Fruit fly (Drosophila melanogaster) whole organism, embryonic: Measurements from ENCODE around the gene mdu.
A peak's percentile ranks its signal among the peaks of the same experiment; 100 is the strongest.

Source experiments
- Aef1 ChIP-seq: fragments of 200-800 bp; sonication (Bioruptor generic); IDR thresholded peaks from 3 replicates; pipeline ENCODE4 v1.3.6; 2022; ENCODE audit warnings: missing biosample characterization, missing genetic modification characterization
- Asciz ChIP-seq: fragments of 200-800 bp; sonication (Bioruptor generic); optimal IDR thresholded peaks from 2 replicates; lab custom pipeline; 2017; ENCODE audit warnings: missing biosample characterization, mild to moderate bottlenecking, missing genetic modification characterization, missing genetic modification reagents
- Atf6 ChIP-seq: fragments of 200-800 bp; sonication (Bioruptor generic); IDR thresholded peaks from 2 replicates; pipeline ENCODE4 v1.3.6; 2022; ENCODE audit warnings: missing biosample characterization, missing genetic modification characterization
- CG10147 ChIP-seq: fragments of 200-800 bp; sonication (Bioruptor generic); optimal IDR thresholded peaks from 2 replicates; lab custom pipeline; 2019; ENCODE audit warnings: missing biosample characterization, mild to moderate bottlenecking, missing genetic modification characterization, moderate library complexity
- CG10267 ChIP-seq: fragments of 200-800 bp; sonication (Bioruptor generic); optimal IDR thresholded peaks from 2 replicates; lab custom pipeline; 2018; ENCODE audit warnings: missing biosample characterization, mild to moderate bottlenecking, missing genetic modification characterization, moderate library complexity
- CG10654 ChIP-seq: fragments of 200-800 bp; sonication (Bioruptor generic); optimal IDR thresholded peaks from 2 replicates; lab custom pipeline; 2016; ENCODE audit warnings: missing biosample characterization, missing genetic modification characterization
- CG11085 ChIP-seq: fragments of 200-800 bp; sonication (Bioruptor generic); IDR thresholded peaks from 2 replicates; pipeline ENCODE4 v1.3.6; 2022; ENCODE audit warnings: missing biosample characterization, missing genetic modification characterization
- CG15269 ChIP-seq: fragments of 200-800 bp; sonication (Bioruptor generic); optimal IDR thresholded peaks from 2 replicates; lab custom pipeline; 2018; ENCODE audit warnings: missing biosample characterization, mild to moderate bottlenecking, missing genetic modification characterization, moderate library complexity
- CG17385 ChIP-seq: fragments of 200-800 bp; sonication (Bioruptor generic); optimal IDR thresholded peaks from 3 replicates; lab custom pipeline; 2018; ENCODE audit warnings: missing biosample characterization, mild to moderate bottlenecking, missing genetic modification characterization
- CG2116 ChIP-seq: fragments of 200-800 bp; sonication (Bioruptor generic); optimal IDR thresholded peaks from 3 replicates; lab custom pipeline; 2018; ENCODE audit warnings: missing biosample characterization, mild to moderate bottlenecking, missing genetic modification characterization
- CG2120 ChIP-seq: fragments of 200-800 bp; sonication (Bioruptor generic); optimal IDR thresholded peaks from 3 replicates; lab custom pipeline; 2016; ENCODE audit warnings: missing biosample characterization, missing genetic modification characterization
- CG31224 ChIP-seq: fragments of 200-800 bp; sonication (Bioruptor generic); IDR thresholded peaks from 2 replicates; pipeline ENCODE4 v1.3.6; 2022; ENCODE audit warnings: missing biosample characterization, missing genetic modification characterization
- CG4820 ChIP-seq: fragments of 200-800 bp; sonication (Bioruptor generic); optimal IDR thresholded peaks from 3 replicates; lab custom pipeline; 2016; ENCODE audit warnings: missing biosample characterization, missing genetic modification characterization
- CG4854 ChIP-seq: fragments of 200-800 bp; sonication (Bioruptor generic); optimal IDR thresholded peaks from 2 replicates; lab custom pipeline; 2016; ENCODE audit warnings: missing biosample characterization, missing genetic modification characterization, inconsistent platforms
- CG7786 ChIP-seq: fragments of 200-800 bp; sonication (Bioruptor generic); optimal IDR thresholded peaks from 2 replicates; lab custom pipeline; 2016; ENCODE audit warnings: missing biosample characterization, missing genetic modification characterization
- CG9215 ChIP-seq: fragments of 200-800 bp; sonication (Bioruptor generic); IDR thresholded peaks from 2 replicates; pipeline ENCODE4 v1.3.6; 2022; ENCODE audit warnings: missing biosample characterization, missing genetic modification characterization
- CG9437 ChIP-seq: fragments of 200-800 bp; sonication (Bioruptor generic); optimal IDR thresholded peaks from 2 replicates; lab custom pipeline; 2018; ENCODE audit warnings: missing biosample characterization, mild to moderate bottlenecking, missing genetic modification characterization
- CG9609 ChIP-seq: fragments of 200-800 bp; sonication (Bioruptor generic); optimal IDR thresholded peaks from 3 replicates; lab custom pipeline; 2016; ENCODE audit warnings: missing biosample characterization, missing genetic modification characterization
- CG9817 ChIP-seq: fragments of 200-800 bp; sonication (Bioruptor generic); optimal IDR thresholded peaks from 2 replicates; lab custom pipeline; 2018; ENCODE audit warnings: missing biosample characterization, mild to moderate bottlenecking, missing genetic modification characterization, moderate library complexity
- CHES-1-like ChIP-seq: fragments of 200-800 bp; sonication (Bioruptor generic); optimal IDR thresholded peaks from 2 replicates; lab custom pipeline; 2016; ENCODE audit warnings: missing biosample characterization, missing genetic modification characterization
- Camta ChIP-seq: fragments of 200-800 bp; sonication (Bioruptor generic); optimal IDR thresholded peaks from 2 replicates; lab custom pipeline; 2016; ENCODE audit warnings: missing biosample characterization, missing genetic modification characterization
- D19B ChIP-seq: fragments of 200-800 bp; sonication (Bioruptor generic); optimal IDR thresholded peaks from 2 replicates; lab custom pipeline; 2017; ENCODE audit warnings: missing biosample characterization, mild to moderate bottlenecking, missing genetic modification characterization
- HmgZ ChIP-seq: fragments of 200-800 bp; sonication (Bioruptor generic); optimal IDR thresholded peaks from 2 replicates; lab custom pipeline; 2018; ENCODE audit warnings: missing biosample characterization, mild to moderate bottlenecking, missing genetic modification characterization
- Med ChIP-seq: fragments of 200-800 bp; sonication (Bioruptor generic); peaks from one replicate; lab custom pipeline; 2016; ENCODE audit warnings: missing biosample characterization, missing genetic modification characterization, mild to moderate bottlenecking, inconsistent platforms, moderate library complexity
- NfI ChIP-seq: fragments of 200-800 bp; sonication (Bioruptor generic); optimal IDR thresholded peaks from 3 replicates; lab custom pipeline; 2018; ENCODE audit warnings: missing biosample characterization, mild to moderate bottlenecking, missing genetic modification characterization, moderate library complexity
- Oaz ChIP-seq: fragments of 200-800 bp; sonication (Bioruptor generic); IDR thresholded peaks from 2 replicates; pipeline ENCODE4 v1.3.6; 2022; ENCODE audit warnings: missing biosample characterization, missing genetic modification characterization
- Sry-δ ChIP-seq: fragments of 200-800 bp; sonication (Bioruptor generic); optimal IDR thresholded peaks from 2 replicates; lab custom pipeline; 2016; ENCODE audit warnings: missing biosample characterization, missing genetic modification characterization
- ab ChIP-seq: fragments of 200-800 bp; sonication (Bioruptor generic); optimal IDR thresholded peaks from 2 replicates; lab custom pipeline; 2016; ENCODE audit warnings: missing biosample characterization, missing genetic modification characterization
- abd-A ChIP-seq: fragments of 200-800 bp; sonication (Bioruptor generic); optimal IDR thresholded peaks from 3 replicates; lab custom pipeline; 2019; ENCODE audit warnings: missing biosample characterization, mild to moderate bottlenecking, missing genetic modification characterization, moderate library complexity
- ap ChIP-seq: fragments of 200-800 bp; sonication (Bioruptor generic); IDR thresholded peaks from 2 replicates; pipeline ENCODE4 v1.3.6; 2022; ENCODE audit warnings: missing biosample characterization, missing genetic modification characterization
- az2 ChIP-seq: fragments of 200-800 bp; sonication (Bioruptor generic); optimal IDR thresholded peaks from 3 replicates; lab custom pipeline; 2016; ENCODE audit warnings: missing biosample characterization, missing genetic modification characterization
- cg ChIP-seq: fragments of 200-800 bp; sonication (Bioruptor generic); optimal IDR thresholded peaks from 3 replicates; lab custom pipeline; 2019; ENCODE audit warnings: missing biosample characterization, mild to moderate bottlenecking, missing genetic modification characterization, moderate library complexity
- corto ChIP-seq: fragments of 200-800 bp; sonication (Bioruptor generic); optimal IDR thresholded peaks from 2 replicates; lab custom pipeline; 2016; ENCODE audit warnings: missing biosample characterization, mild to moderate bottlenecking, missing genetic modification characterization, moderate library complexity
- cwo ChIP-seq: fragments of 200-800 bp; sonication (Bioruptor generic); optimal IDR thresholded peaks from 3 replicates; lab custom pipeline; 2017; ENCODE audit warnings: missing biosample characterization, missing genetic modification characterization, mild to moderate bottlenecking, moderate library complexity, missing genetic modification reagents
- dm ChIP-seq: fragments of 200-800 bp; sonication (Bioruptor generic); optimal IDR thresholded peaks from 3 replicates; lab custom pipeline; 2016; ENCODE audit warnings: missing biosample characterization, missing genetic modification characterization
- fd3F ChIP-seq: fragments of 200-800 bp; sonication (Bioruptor generic); optimal IDR thresholded peaks from 2 replicates; lab custom pipeline; 2018; ENCODE audit warnings: missing biosample characterization, mild to moderate bottlenecking, missing genetic modification characterization, moderate library complexity
- fd64A ChIP-seq: fragments of 200-800 bp; sonication (Bioruptor generic); optimal IDR thresholded peaks from 3 replicates; lab custom pipeline; 2018; ENCODE audit warnings: missing biosample characterization, mild to moderate bottlenecking, missing genetic modification characterization
- gsb-n ChIP-seq: fragments of 200-800 bp; sonication (Bioruptor generic); optimal IDR thresholded peaks from 3 replicates; lab custom pipeline; 2018; ENCODE audit warnings: missing biosample characterization, mild to moderate bottlenecking, missing genetic modification characterization
- hkb ChIP-seq, 2 experiments: fragments of 200-800 bp in 1 of 2; fragments of >200 bp in 1 of 2; sonication (Bioruptor generic) in 1 of 2; IDR thresholded peaks in 1 of 2; optimal IDR thresholded peaks in 1 of 2; 2 replicates each; pipeline versions ENCODE4 v1.3.6 to Lab custom; 2017 to 2022; ENCODE audit warnings: missing biosample characterization in 1 of 2, missing genetic modification characterization in 1 of 2
- nerfin-1 ChIP-seq: fragments of 200-800 bp; sonication (Bioruptor generic); optimal IDR thresholded peaks from 3 replicates; lab custom pipeline; 2019; ENCODE audit warnings: missing biosample characterization, mild to moderate bottlenecking, missing genetic modification characterization, moderate library complexity
- pho ChIP-seq: fragments of 200-800 bp; sonication (Bioruptor generic); optimal IDR thresholded peaks from 2 replicates; lab custom pipeline; 2016; ENCODE audit warnings: missing biosample characterization, missing genetic modification characterization
- ro ChIP-seq: fragments of 200-800 bp; sonication (Bioruptor generic); IDR thresholded peaks from 2 replicates; pipeline ENCODE4 v1.3.6; 2022; ENCODE audit warnings: missing biosample characterization, missing genetic modification characterization
- seq ChIP-seq: fragments of 200-800 bp; sonication (Bioruptor generic); IDR thresholded peaks from 2 replicates; pipeline ENCODE4 v1.3.6; 2022; ENCODE audit warnings: missing biosample characterization, missing genetic modification characterization
- sisA ChIP-seq: fragments of 200-800 bp; sonication (Bioruptor generic); IDR thresholded peaks from 2 replicates; pipeline ENCODE4 v1.3.6; 2022; ENCODE audit warnings: missing biosample characterization, missing genetic modification characterization
- ssp ChIP-seq: fragments of 200-800 bp; sonication (Bioruptor generic); IDR thresholded peaks from 2 replicates; pipeline ENCODE4 v1.3.6; 2022; ENCODE audit warnings: missing biosample characterization, missing genetic modification characterization
- stc ChIP-seq: fragments of 200-800 bp; sonication (Bioruptor generic); IDR thresholded peaks from 2 replicates; pipeline ENCODE4 v1.3.6; 2022; ENCODE audit warnings: missing biosample characterization, missing genetic modification characterization
- stwl ChIP-seq: fragments of 200-800 bp; sonication (Bioruptor generic); optimal IDR thresholded peaks from 3 replicates; lab custom pipeline; 2018; ENCODE audit warnings: missing biosample characterization, mild to moderate bottlenecking, missing genetic modification characterization, moderate library complexity
- tap ChIP-seq: fragments of 200-800 bp; optimal IDR thresholded peaks from 3 replicates; lab custom pipeline; 2019; ENCODE audit warnings: missing biosample characterization, mild to moderate bottlenecking, missing genetic modification characterization, moderate library complexity
- tx ChIP-seq: fragments of 200-800 bp; sonication (Bioruptor generic); optimal IDR thresholded peaks from 2 replicates; lab custom pipeline; 2016; ENCODE audit warnings: missing biosample characterization, missing genetic modification characterization
- unpg ChIP-seq: fragments of 200-800 bp; sonication (Bioruptor generic); optimal IDR thresholded peaks from 3 replicates; lab custom pipeline; 2018; ENCODE audit warnings: missing biosample characterization, mild to moderate bottlenecking, missing genetic modification characterization, moderate library complexity

Gene mdu

dm6 chrX:12469778-12470177, 27.2 kb upstream of the mdu start (continued):
- TF ChIP-seq CG2120 (GFP tag; lab: Kevin White, UChicago) (peak; percentile 86), Camta (peak; percentile 11), Med (GFP tag; lab: Kevin White, UChicago) (peak; percentile 80), CG10147 (GFP tag; lab: Kevin White, UChicago) (peak; percentile 40), unpg (GFP tag; lab: Kevin White, UChicago) (peak; percentile 51), stc (GFP tag; lab: Robert Waterston, UW) (peak; percentile 46; the same call in 1 of the 2 replicates), ro (GFP tag; lab: Robert Waterston, UW) (0 out of 2 replicates have a peak, but pooled peaks have one; percentile 28), CG2116 (GFP tag; lab: Kevin White, UChicago) (no peak), ap (GFP tag; lab: Robert Waterston, UW) (peak; percentile 37; the same call in 1 of the 2 replicates), CHES-1-like (peak; percentile 7), CG4820 (peak; percentile 51), Sry-δ (GFP tag; lab: Kevin White, UChicago) (no peak), dm (GFP tag; lab: Kevin White, UChicago) (peak; percentile 40), fd3F (GFP tag; lab: Kevin White, UChicago) (peak; percentile 24), CG9817 (tag; lab: Kevin White, UChicago) (peak; percentile 60), Asciz (GFP tag; lab: Kevin White, UChicago) (peak; percentile 24), CG10267 (peak; percentile 38), NfI (GFP tag; lab: Kevin White, UChicago) (peak; percentile 55), D19B (GFP tag; lab: Kevin White, UChicago) (peak; percentile 54), tx (peak; percentile 39), cg (GFP tag; lab: Kevin White, UChicago) (no peak), hkb (optimal IDR thresholded peaks at IDR 0.05; lab: Kevin White, UChicago) (no peak), hkb (GFP tag; IDR thresholded peaks at IDR 0.05; lab: Robert Waterston, UW) (peak; percentile 10; the same call in 1 of the 2 replicates), corto (GFP tag; lab: Kevin White, UChicago) (no peak), nerfin-1 (tag; lab: Kevin White, UChicago) (no peak), CG9437 (GFP tag; lab: Kevin White, UChicago) (peak; percentile 55), CG9609 (peak; percentile 35), ssp (GFP tag; lab: Robert Waterston, UW) (peak; percentile 17; the same call in 1 of the 2 replicates), CG7786 (GFP tag; lab: Kevin White, UChicago) (peak; percentile 49), abd-A (tag; lab: Kevin White, UChicago) (no peak), CG9215 (GFP tag; lab: Robert Waterston, UW) (peak; percentile 24; the same call in 1 of the 2 replicates), fd64A (GFP tag; lab: Kevin White, UChicago) (no peak), cwo (GFP tag; lab: Kevin White, UChicago) (peak; percentile 51), pho (peak; percentile 65), ab (peak; percentile 39), HmgZ (tag; lab: Kevin White, UChicago) (peak; percentile 20), CG31224 (GFP tag; lab: Robert Waterston, UW) (0 out of 2 replicates have a peak, but pooled peaks have one; percentile 8), az2 (peak; percentile 42), Aef1 (GFP tag; lab: Robert Waterston, UW) (peak; percentile 55), Atf6 (GFP tag; lab: Robert Waterston, UW) (peak; percentile 78), tap (peak; percentile 2), Oaz (0 out of 2 replicates have a peak, but pooled peaks have one; percentile 13), sisA (GFP tag; lab: Robert Waterston, UW) (peak; percentile 61; the same call in 1 of the 2 replicates), CG11085 (0 out of 2 replicates have a peak, but pooled peaks have one; percentile 33), seq (peak; percentile 56), CG17385 (GFP tag; lab: Kevin White, UChicago) (peak; percentile 54), CG10654 (GFP tag; lab: Kevin White, UChicago) (peak; percentile 13), CG4854 (GFP tag; lab: Kevin White, UChicago) (peak; percentile 6), stwl (tag; lab: Kevin White, UChicago) (no peak), CG15269 (peak; percentile 68), gsb-n (tag; lab: Kevin White, UChicago) (no peak)
